Worm (Caenorhabditis elegans) whole organism, L2 larva: ENCODE data around the gene ctsa-4.2.

Source experiments
- C34F6.9 ChIP-seq: fragments of 150-350 bp; optimal IDR thresholded peaks from 2 replicates; lab custom pipeline; 2014; ENCODE audit warnings: missing biosample characterization, missing genetic modification characterization
- F13H6.1 ChIP-seq: sonication (generic microtip); optimal IDR thresholded peaks from 2 replicates; lab custom pipeline; 2016; ENCODE audit warnings: missing genetic modification characterization, missing compliant biosample characterization
- R02D3.7 ChIP-seq: fragments of 150-350 bp; optimal IDR thresholded peaks from 2 replicates; lab custom pipeline; 2014; ENCODE audit warnings: missing biosample characterization, missing genetic modification characterization
- Y55F3AM.14 ChIP-seq: fragments of 200-800 bp; sonication (Bioruptor generic); optimal IDR thresholded peaks from 2 replicates; lab custom pipeline; 2018; ENCODE audit warnings: mild to moderate bottlenecking, missing genetic modification characterization, missing compliant biosample characterization
- ZK546.5 ChIP-seq: sonication (generic microtip); optimal IDR thresholded peaks from 2 replicates; lab custom pipeline; 2017; ENCODE audit warnings: missing biosample characterization, missing genetic modification characterization
- aly-2 ChIP-seq: fragments of 150-350 bp; optimal IDR thresholded peaks from 2 replicates; lab custom pipeline; 2014; ENCODE audit warnings: missing biosample characterization, missing genetic modification characterization
- ama-1 ChIP-seq: fragments of 150-350 bp; optimal IDR thresholded peaks from 2 replicates; lab custom pipeline; 2018; ENCODE audit warnings: inconsistent platforms
- blmp-1 ChIP-seq: sonication (generic microtip); optimal IDR thresholded peaks from 2 replicates; lab custom pipeline; 2017; ENCODE audit warnings: missing genetic modification characterization, mild to moderate bottlenecking, missing compliant biosample characterization, antibody characterized with exemption, moderate library complexity; ENCODE audit not compliant: insufficient read depth
- ceh-16 ChIP-seq: fragments of 150-350 bp; optimal IDR thresholded peaks from 2 replicates; lab custom pipeline; 2014; ENCODE audit warnings: missing biosample characterization, missing genetic modification characterization
- dmd-4 ChIP-seq: sonication (generic microtip); optimal IDR thresholded peaks from 2 replicates; lab custom pipeline; 2017; ENCODE audit warnings: missing biosample characterization, missing genetic modification characterization
- elt-1 ChIP-seq: fragments of 150-350 bp; optimal IDR thresholded peaks from 2 replicates; lab custom pipeline; 2014; ENCODE audit warnings: missing biosample characterization, missing genetic modification characterization
- elt-3 ChIP-seq: sonication (generic microtip); optimal IDR thresholded peaks from 2 replicates; lab custom pipeline; 2017; ENCODE audit warnings: missing biosample characterization, missing genetic modification characterization
- fos-1 ChIP-seq: fragments of 150-350 bp; optimal IDR thresholded peaks from 2 replicates; lab custom pipeline; 2014; ENCODE audit warnings: missing biosample characterization, missing genetic modification characterization
- gmeb-1 ChIP-seq: fragments of 150-350 bp; optimal IDR thresholded peaks from 2 replicates; lab custom pipeline; 2014; ENCODE audit warnings: missing biosample characterization, missing genetic modification characterization
- lin-11 ChIP-seq: fragments of 150-350 bp; sonication (generic microtip); optimal IDR thresholded peaks from 2 replicates; lab custom pipeline; 2014; ENCODE audit warnings: missing biosample characterization, missing genetic modification characterization, inconsistent platforms, mixed read lengths
- lin-13 ChIP-seq: fragments of 150-350 bp; optimal IDR thresholded peaks from 2 replicates; lab custom pipeline; 2014; ENCODE audit warnings: missing biosample characterization, missing genetic modification reagents, missing genetic modification characterization
- mbf-1 ChIP-seq: sonication (generic microtip); optimal IDR thresholded peaks from 2 replicates; lab custom pipeline; 2017; ENCODE audit warnings: missing biosample characterization, missing genetic modification characterization
- mdl-1 ChIP-seq, 2 experiments: fragments of 150-350 bp in 1 of 2; sonication (generic microtip) in 1 of 2; optimal IDR thresholded peaks; 2 replicates each; lab custom pipeline; 2017; ENCODE audit warnings: missing biosample characterization in 2 of 2, missing genetic modification characterization in 2 of 2
- nhr-10 ChIP-seq: sonication (generic microtip); optimal IDR thresholded peaks from 2 replicates; lab custom pipeline; 2017; ENCODE audit warnings: missing biosample characterization, missing genetic modification characterization
- nhr-11 ChIP-seq: fragments of 150-350 bp; optimal IDR thresholded peaks from 2 replicates; lab custom pipeline; 2014; ENCODE audit warnings: missing biosample characterization, missing genetic modification characterization
- nhr-12 ChIP-seq: fragments of 150-350 bp; optimal IDR thresholded peaks from 2 replicates; lab custom pipeline; 2014; ENCODE audit warnings: missing biosample characterization, missing genetic modification characterization
- nhr-129 ChIP-seq: fragments of 150-350 bp; optimal IDR thresholded peaks from 2 replicates; lab custom pipeline; 2014; ENCODE audit warnings: missing biosample characterization, missing genetic modification characterization
- nhr-23 ChIP-seq: fragments of 150-350 bp; optimal IDR thresholded peaks from 2 replicates; lab custom pipeline; 2014; ENCODE audit warnings: missing biosample characterization, missing genetic modification reagents, missing genetic modification characterization
- nhr-237 ChIP-seq: fragments of 150-350 bp; optimal IDR thresholded peaks from 2 replicates; lab custom pipeline; 2014; ENCODE audit warnings: missing biosample characterization, missing genetic modification characterization
- nhr-25 ChIP-seq: fragments of 150-350 bp; sonication (generic microtip); optimal IDR thresholded peaks from 3 replicates; lab custom pipeline; 2014; ENCODE audit warnings: missing biosample characterization, missing genetic modification characterization
- nhr-6 ChIP-seq: fragments of 150-350 bp; optimal IDR thresholded peaks from 2 replicates; lab custom pipeline; 2014; ENCODE audit warnings: missing biosample characterization, missing genetic modification characterization
- nhr-77 ChIP-seq: fragments of 150-350 bp; optimal IDR thresholded peaks from 2 replicates; lab custom pipeline; 2014; ENCODE audit warnings: missing biosample characterization, missing genetic modification characterization
- peb-1 ChIP-seq: fragments of 150-350 bp; optimal IDR thresholded peaks from 2 replicates; lab custom pipeline; 2014; ENCODE audit warnings: missing biosample characterization, missing genetic modification characterization
- sem-4 ChIP-seq: fragments of 150-350 bp; optimal IDR thresholded peaks from 2 replicates; lab custom pipeline; 2014; ENCODE audit warnings: missing biosample characterization, missing genetic modification reagents, missing genetic modification characterization
- skn-1 ChIP-seq: sonication (generic microtip); optimal IDR thresholded peaks from 2 replicates; lab custom pipeline; 2017; ENCODE audit warnings: missing biosample characterization, missing genetic modification characterization
- sma-3 ChIP-seq: sonication (generic microtip); optimal IDR thresholded peaks from 2 replicates; lab custom pipeline; 2016; ENCODE audit warnings: missing genetic modification reagents, missing genetic modification characterization, missing compliant biosample characterization
- sma-9 ChIP-seq, 2 experiments: fragments of 150-350 bp in 1 of 2; sonication (generic microtip) in 1 of 2; optimal IDR thresholded peaks; 2 replicates each; lab custom pipeline; 2014 to 2016; ENCODE audit warnings: missing genetic modification characterization in 2 of 2, mild to moderate bottlenecking in 1 of 2, missing biosample characterization in 1 of 2, missing compliant biosample characterization in 1 of 2, missing genetic modification reagents in 1 of 2, moderate library complexity in 1 of 2
- snpc-4 ChIP-seq: fragments of 150-350 bp; optimal IDR thresholded peaks from 2 replicates; lab custom pipeline; 2014; ENCODE audit warnings: missing biosample characterization, missing genetic modification characterization
- unc-55 ChIP-seq: fragments of 150-350 bp; sonication (generic microtip); optimal IDR thresholded peaks from 3 replicates; lab custom pipeline; 2014; ENCODE audit warnings: missing biosample characterization, missing genetic modification reagents, missing genetic modification characterization
- zag-1 ChIP-seq: fragments of 150-350 bp; optimal IDR thresholded peaks from 2 replicates; lab custom pipeline; 2014; ENCODE audit warnings: missing biosample characterization, missing genetic modification characterization
- ztf-11 ChIP-seq: sonication (generic microtip); optimal IDR thresholded peaks from 2 replicates; lab custom pipeline; 2017; ENCODE audit warnings: missing biosample characterization, missing genetic modification characterization
- ztf-4 ChIP-seq: fragments of 150-350 bp; optimal IDR thresholded peaks from 2 replicates; lab custom pipeline; 2014; ENCODE audit warnings: missing biosample characterization, missing genetic modification characterization

The ctsa-4.2 gene

DNA sequence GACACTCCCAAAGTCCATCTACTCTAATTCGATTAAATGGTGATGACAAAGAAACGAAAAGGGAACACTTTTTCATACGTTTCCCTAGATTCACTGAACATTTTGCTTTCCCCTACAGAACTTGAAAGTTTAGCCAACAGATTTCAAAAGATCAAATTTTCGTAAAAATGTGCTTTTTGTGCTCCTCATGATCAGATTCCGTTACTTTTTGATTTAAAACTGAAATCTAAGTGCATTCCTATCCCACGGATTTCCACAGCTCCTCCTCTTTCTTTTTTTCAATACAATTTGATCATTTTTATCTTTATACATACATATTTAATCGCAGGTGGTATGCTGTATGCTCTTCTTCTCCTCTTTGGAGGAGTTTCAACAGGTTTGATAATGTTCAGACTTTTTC, 24.8 kb upstream of the ctsa-4.2 start, which contains the start of gene ddo-3:
ddo-3 (plus strand) TSS at position 301 of the 400 bp plus-strand sequence.
- TF ChIP-seq nhr-25 (tag; lab: Kevin White, UChicago), result no peak
- no peak for TF ChIP-seq sma-9 (GFP tag; optimal IDR thresholded peaks at IDR 0.05; lab: Kevin White, UChicago)
- no peak for TF ChIP-seq sma-9 (tag; optimal IDR thresholded peaks at IDR 0.05; lab: Kevin White, UChicago)
- TF ChIP-seq fos-1 (tag; lab: Kevin White, UChicago), result no peak
- no peak for TF ChIP-seq snpc-4 (tag; lab: Kevin White, UChicago)

DNA sequence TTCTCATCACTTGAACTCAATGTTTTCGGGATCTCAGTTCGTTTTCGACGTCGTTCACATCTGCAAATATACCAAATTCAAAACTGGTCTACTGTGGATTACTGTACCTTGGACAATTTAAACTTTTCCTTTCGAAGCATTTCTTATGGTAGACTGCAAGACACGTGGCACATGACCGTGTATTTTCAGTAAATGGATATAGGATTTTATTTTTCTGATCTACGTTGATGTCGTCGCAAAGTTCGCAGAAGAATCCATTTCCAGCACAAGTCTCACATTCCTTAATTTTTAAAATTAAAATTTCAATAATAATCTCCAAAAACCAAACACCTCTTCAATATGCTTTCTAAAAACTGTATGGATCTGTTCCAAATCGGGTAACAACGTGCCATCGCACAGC, 22.8 kb upstream of the ctsa-4.2 start:
- TF ChIP-seq lin-13 (GFP tag; lab: Kevin White, UChicago), result no peak
- no peak for TF ChIP-seq nhr-10
- TF ChIP-seq sem-4 (tag; lab: Kevin White, UChicago), result no peak
- TF ChIP-seq nhr-11 (tag; lab: Kevin White, UChicago), result no peak
- no peak for TF ChIP-seq peb-1 (tag; lab: Kevin White, UChicago)
- TF ChIP-seq nhr-6, result no peak
- no peak for TF ChIP-seq mdl-1 (tag; optimal IDR thresholded peaks at IDR 0.05; lab: Kevin White, UChicago)
- no peak for TF ChIP-seq skn-1 (tag; lab: Kevin White, UChicago)
- no peak for TF ChIP-seq blmp-1
- no peak for TF ChIP-seq ceh-16 (tag; lab: Kevin White, UChicago)
- TF ChIP-seq nhr-23 (tag; lab: Kevin White, UChicago), result no peak
- no peak for TF ChIP-seq Y55F3AM.14 (GFP tag; lab: Kevin White, UChicago)
- no peak for TF ChIP-seq nhr-129 (tag; lab: Kevin White, UChicago)
- TF ChIP-seq lin-11 (tag; lab: Kevin White, UChicago), result no peak
- no peak for TF ChIP-seq dmd-4
- TF ChIP-seq sma-9 (GFP tag; optimal IDR thresholded peaks at IDR 0.05; lab: Kevin White, UChicago), result no peak
- no peak for TF ChIP-seq sma-9 (tag; optimal IDR thresholded peaks at IDR 0.05; lab: Kevin White, UChicago)

DNA sequence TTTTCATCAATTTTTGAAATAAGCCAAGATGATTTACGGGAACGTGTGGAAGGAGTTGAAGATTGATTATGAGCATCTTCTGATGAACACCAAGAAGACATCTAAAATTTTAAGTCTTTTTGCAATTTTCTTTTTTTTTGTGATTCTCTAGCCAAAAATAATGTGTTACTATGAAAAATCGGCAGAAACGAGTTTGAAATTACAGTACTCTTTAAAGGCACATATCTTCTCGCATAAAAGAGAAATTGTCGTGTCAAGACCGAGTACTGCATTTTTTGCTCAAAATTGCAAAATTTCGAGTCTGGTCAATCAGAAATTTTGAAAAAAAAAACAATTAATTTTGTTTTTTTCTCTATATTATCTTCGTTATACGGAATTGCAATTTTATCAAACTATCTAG, 20.3 kb upstream of the ctsa-4.2 start, which contains the start of gene F20H11.1:
F20H11.1 (minus strand) TSS at position 101 of the 400 bp plus-strand sequence.
- TF ChIP-seq unc-55 (GFP tag; lab: Kevin White, UChicago) (no peak), ama-1 (lab: Kevin White, UChicago) (no peak), gmeb-1 (tag; lab: Kevin White, UChicago) (no peak), ztf-11 (no peak), ZK546.5 (tag; lab: Kevin White, UChicago) (no peak), F13H6.1 (tag; lab: Kevin White, UChicago) (no peak), blmp-1 (no peak), nhr-237 (tag; lab: Kevin White, UChicago) (no peak), nhr-12 (tag; lab: Kevin White, UChicago) (no peak), mbf-1 (tag; lab: Kevin White, UChicago) (no peak), ceh-16 (tag; lab: Kevin White, UChicago) (no peak), nhr-6 (no peak), nhr-77 (no peak), zag-1 (tag; lab: Kevin White, UChicago) (no peak), sma-3 (GFP tag; lab: Kevin White, UChicago) (no peak), sem-4 (tag; lab: Kevin White, UChicago) (no peak), C34F6.9 (tag; lab: Kevin White, UChicago) (no peak), snpc-4 (tag; lab: Kevin White, UChicago) (no peak), fos-1 (tag; lab: Kevin White, UChicago) (no peak)

DNA sequence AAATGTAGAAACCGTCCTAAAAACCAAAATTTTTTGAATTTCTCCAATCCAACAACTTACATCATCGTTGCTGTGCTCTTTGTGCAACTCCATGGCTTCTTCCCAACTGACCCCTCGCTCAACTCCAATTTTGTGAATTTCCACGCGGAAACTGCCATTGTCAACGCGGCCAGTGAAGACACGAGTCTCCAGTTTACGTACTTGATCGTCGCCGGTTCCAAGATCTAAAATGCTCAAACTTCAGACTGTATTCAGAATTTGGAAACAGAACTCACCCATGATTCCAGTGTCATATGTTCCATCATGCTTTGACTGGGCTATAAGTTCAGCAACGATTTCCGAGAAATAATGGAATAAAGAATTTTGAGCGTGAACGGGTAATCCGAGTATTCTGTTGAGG, 18.3 kb upstream of the ctsa-4.2 start:
- no peak for TF ChIP-seq ztf-4
- TF ChIP-seq unc-55 (GFP tag; lab: Kevin White, UChicago), result no peak
- TF ChIP-seq nhr-237 (tag; lab: Kevin White, UChicago), result no peak
- TF ChIP-seq F13H6.1 (tag; lab: Kevin White, UChicago), result no peak
- no peak for TF ChIP-seq nhr-6
- no peak for TF ChIP-seq nhr-77

- TF ChIP-seq nhr-25 (tag; lab: Kevin White, UChicago), result no peak
- TF ChIP-seq F13H6.1 (tag; lab: Kevin White, UChicago), result no peak
- no peak for TF ChIP-seq gmeb-1 (tag; lab: Kevin White, UChicago)
- TF ChIP-seq sem-4 (tag; lab: Kevin White, UChicago), result no peak
- TF ChIP-seq aly-2 (tag; lab: Kevin White, UChicago), result no peak
- TF ChIP-seq zag-1 (tag; lab: Kevin White, UChicago), result no peak
- TF ChIP-seq elt-3, result no peak
- TF ChIP-seq mbf-1 (tag; lab: Kevin White, UChicago), result no peak
- no peak for TF ChIP-seq R02D3.7 (tag; lab: Kevin White, UChicago)
- no peak for TF ChIP-seq snpc-4 (tag; lab: Kevin White, UChicago)
- TF ChIP-seq dmd-4, result no peak
- TF ChIP-seq nhr-23 (tag; lab: Kevin White, UChicago), result no peak
- TF ChIP-seq C34F6.9 (tag; lab: Kevin White, UChicago), result no peak
- TF ChIP-seq sma-9 (GFP tag; optimal IDR thresholded peaks at IDR 0.05; lab: Kevin White, UChicago), result no peak
- TF ChIP-seq sma-9 (tag; optimal IDR thresholded peaks at IDR 0.05; lab: Kevin White, UChicago), result no peak
- TF ChIP-seq fos-1 (tag; lab: Kevin White, UChicago), result no peak
- TF ChIP-seq sma-3 (GFP tag; lab: Kevin White, UChicago), result no peak
- TF ChIP-seq elt-1, result no peak
- TF ChIP-seq nhr-129 (tag; lab: Kevin White, UChicago), result no peak
Observed at ce11 chrIII:6601073-6601472, 11.3 kb upstream of the ctsa-4.2 start, which contains the start of gene let-765. Gene let-765 (minus strand): TSS chrIII:6601173.
